Worm (Caenorhabditis elegans) whole organism, L4/young adult: Measurements from ENCODE around the gene F08F8.6.

Source experiments
- W03F9.2 ChIP-seq: fragments of 150-350 bp; optimal IDR thresholded peaks from 2 replicates; lab custom pipeline; 2014; ENCODE audit warnings: missing biosample characterization, missing genetic modification characterization
- dao-5 ChIP-seq: sonication (generic microtip); optimal IDR thresholded peaks from 2 replicates; lab custom pipeline; 2016; ENCODE audit warnings: missing genotype, missing genetic modification characterization, moderate library complexity, missing compliant biosample characterization
- him-1 ChIP-seq: sonication (generic microtip); optimal IDR thresholded peaks from 2 replicates; lab custom pipeline; 2016; ENCODE audit warnings: missing genotype, missing genetic modification reagents, missing genetic modification characterization, missing compliant biosample characterization

- TF ChIP-seq him-1 (no peak), W03F9.2 (tag; lab: Kevin White, UChicago) (no peak), dao-5 (tag; lab: Kevin White, UChicago) (no peak)
Observed at ce11 chrIII:7322018-7322417, 21.5 kb upstream of the F08F8.6 start.
